Fruit fly (Drosophila melanogaster) whole organism, embryonic: ENCODE results near the gene CG2854.
A peak's percentile ranks its signal among the peaks of the same experiment; 100 is the strongest.

Experiments used
- Atf3 ChIP-seq: fragments of 200-800 bp; sonication (Bioruptor generic); optimal IDR thresholded peaks from 3 replicates; lab custom pipeline; 2016; ENCODE audit warnings: missing biosample characterization, missing genetic modification characterization
- Bteb2 ChIP-seq: fragments of 200-800 bp; sonication (Bioruptor generic); optimal IDR thresholded peaks from 2 replicates; lab custom pipeline; 2016; ENCODE audit warnings: missing biosample characterization, missing genetic modification characterization
- CG10543 ChIP-seq: fragments of 200-800 bp; sonication (Bioruptor generic); optimal IDR thresholded peaks from 3 replicates; lab custom pipeline; 2017; ENCODE audit warnings: missing biosample characterization, mild to moderate bottlenecking, missing genetic modification characterization, moderate library complexity
- CG10565 ChIP-seq: fragments of 200-800 bp; sonication (Bioruptor generic); optimal IDR thresholded peaks from 3 replicates; lab custom pipeline; 2016; ENCODE audit warnings: missing biosample characterization, mild to moderate bottlenecking, missing genetic modification characterization
- CG10959 ChIP-seq: fragments of 200-800 bp; sonication (Bioruptor generic); IDR thresholded peaks from 2 replicates; pipeline ENCODE4 v1.3.6; 2022; ENCODE audit warnings: missing biosample characterization, missing genetic modification characterization
- CG11456 ChIP-seq: fragments of 200-800 bp; sonication (Bioruptor generic); IDR thresholded peaks from 3 replicates; pipeline ENCODE4 v1.3.6; 2022; ENCODE audit warnings: missing biosample characterization, missing genetic modification characterization
- CG12219 ChIP-seq: fragments of 200-800 bp; sonication (Bioruptor generic); optimal IDR thresholded peaks from 3 replicates; lab custom pipeline; 2018; ENCODE audit warnings: missing biosample characterization, mild to moderate bottlenecking, missing genetic modification characterization
- CG1233 ChIP-seq: fragments of 200-800 bp; sonication (Bioruptor generic); optimal IDR thresholded peaks from 4 replicates; lab custom pipeline; 2018; ENCODE audit warnings: missing biosample characterization, mild to moderate bottlenecking, missing genetic modification characterization
- CG12769 ChIP-seq: fragments of 200-800 bp; sonication (Bioruptor generic); optimal IDR thresholded peaks from 2 replicates; lab custom pipeline; 2019; ENCODE audit warnings: missing biosample characterization, mild to moderate bottlenecking, missing genetic modification characterization, moderate library complexity
- CG15269 ChIP-seq: fragments of 200-800 bp; sonication (Bioruptor generic); optimal IDR thresholded peaks from 2 replicates; lab custom pipeline; 2018; ENCODE audit warnings: missing biosample characterization, mild to moderate bottlenecking, missing genetic modification characterization, moderate library complexity
- CG1602 ChIP-seq: fragments of 200-800 bp; sonication (Bioruptor generic); optimal IDR thresholded peaks from 3 replicates; lab custom pipeline; 2016; ENCODE audit warnings: missing biosample characterization, missing genetic modification characterization
- CG17186 ChIP-seq: fragments of 200-800 bp; sonication (Bioruptor generic); optimal IDR thresholded peaks from 3 replicates; lab custom pipeline; 2017; ENCODE audit warnings: missing biosample characterization, missing genetic modification reagents, missing genetic modification characterization
- CG17359 ChIP-seq: fragments of 200-800 bp; sonication (Bioruptor generic); optimal IDR thresholded peaks from 3 replicates; lab custom pipeline; 2018; ENCODE audit warnings: missing biosample characterization, mild to moderate bottlenecking, missing genetic modification characterization, moderate library complexity
- CG18476 ChIP-seq: fragments of 200-800 bp; sonication (Bioruptor generic); optimal IDR thresholded peaks from 2 replicates; lab custom pipeline; 2016; ENCODE audit warnings: missing biosample characterization, mild to moderate bottlenecking, missing genetic modification characterization
- CG31441 ChIP-seq: fragments of 200-800 bp; sonication (Bioruptor generic); IDR thresholded peaks from 2 replicates; pipeline ENCODE4 v1.3.6; 2022; ENCODE audit warnings: missing biosample characterization, missing genetic modification characterization
- CG6683 ChIP-seq: fragments of 200-800 bp; sonication (Bioruptor generic); optimal IDR thresholded peaks from 2 replicates; lab custom pipeline; 2017; ENCODE audit warnings: missing biosample characterization, mild to moderate bottlenecking, missing genetic modification characterization, missing genetic modification reagents
- CG7928 ChIP-seq: fragments of 200-800 bp; sonication (Bioruptor generic); optimal IDR thresholded peaks from 2 replicates; lab custom pipeline; 2017; ENCODE audit warnings: missing biosample characterization, mild to moderate bottlenecking, missing genetic modification characterization
- CG8388 ChIP-seq: fragments of 200-800 bp; sonication (Bioruptor generic); optimal IDR thresholded peaks from 2 replicates; lab custom pipeline; 2019; ENCODE audit warnings: missing biosample characterization, mild to moderate bottlenecking, missing genetic modification characterization, moderate library complexity
- CG9215 ChIP-seq: fragments of 200-800 bp; sonication (Bioruptor generic); IDR thresholded peaks from 2 replicates; pipeline ENCODE4 v1.3.6; 2022; ENCODE audit warnings: missing biosample characterization, missing genetic modification characterization
- CrebB ChIP-seq: fragments of 200-800 bp; sonication (Bioruptor generic); optimal IDR thresholded peaks from 3 replicates; lab custom pipeline; 2018; ENCODE audit warnings: missing biosample characterization, mild to moderate bottlenecking, missing genetic modification characterization
- Dref ChIP-seq: fragments of 200-800 bp; sonication (Bioruptor generic); IDR thresholded peaks from 2 replicates; pipeline ENCODE4 v1.3.6; 2022; ENCODE audit warnings: missing biosample characterization, missing genetic modification characterization
- Drgx ChIP-seq: fragments of 200-800 bp; sonication (Bioruptor generic); IDR thresholded peaks from 2 replicates; pipeline ENCODE4 v1.3.6; 2022; ENCODE audit warnings: missing biosample characterization, missing genetic modification characterization
- Eip74EF ChIP-seq, 2 experiments: fragments of 200-800 bp in 1 of 2; fragments of >200 bp in 1 of 2; sonication (Bioruptor generic) in 1 of 2; optimal IDR thresholded peaks; 2 replicates each; lab custom pipeline; 2017 to 2019; ENCODE audit warnings: missing biosample characterization in 2 of 2, missing genetic modification characterization in 2 of 2, mild to moderate bottlenecking in 1 of 2, moderate library complexity in 1 of 2
- HLH54F ChIP-seq: fragments of 200-800 bp; sonication (Bioruptor generic); optimal IDR thresholded peaks from 3 replicates; lab custom pipeline; 2016; ENCODE audit warnings: missing biosample characterization, missing genetic modification characterization
- Kr ChIP-seq: fragments of 200-800 bp; sonication (Bioruptor generic); optimal IDR thresholded peaks from 2 replicates; lab custom pipeline; 2017; ENCODE audit warnings: missing biosample characterization, mild to moderate bottlenecking, missing genetic modification characterization
- NFAT ChIP-seq: fragments of 200-800 bp; sonication (Bioruptor generic); IDR thresholded peaks from 2 replicates; pipeline ENCODE4 v1.3.6; 2022; ENCODE audit warnings: missing biosample characterization, missing genetic modification characterization
- Ravus ChIP-seq: fragments of 200-800 bp; sonication (Bioruptor generic); IDR thresholded peaks from 2 replicates; pipeline ENCODE4 v1.3.6; 2022; ENCODE audit warnings: missing biosample characterization, missing genetic modification characterization
- Sin3A ChIP-seq: fragments of >200 bp; optimal IDR thresholded peaks from 2 replicates; lab custom pipeline; 2018
- Trl ChIP-seq, 3 experiments: fragments of >200 bp in 2 of 3; fragments of 200-800 bp in 1 of 3; sonication (Bioruptor generic) in 1 of 3; optimal IDR thresholded peaks; 2 replicates in 1 of 3; 3 replicates in 2 of 3; lab custom pipeline; 2016 to 2017; ENCODE audit warnings: missing biosample characterization in 1 of 3, missing genetic modification characterization in 1 of 3
- ato ChIP-seq: fragments of 200-800 bp; sonication (Bioruptor generic); IDR thresholded peaks from 2 replicates; pipeline ENCODE4 v1.3.6; 2022; ENCODE audit warnings: missing biosample characterization, missing genetic modification characterization; ENCODE audit not compliant: partially characterized antibody
- cas ChIP-seq: fragments of 200-800 bp; sonication (Bioruptor generic); IDR thresholded peaks from 2 replicates; pipeline ENCODE4 v1.3.6; 2022; ENCODE audit warnings: missing biosample characterization, missing genetic modification characterization
- chinmo ChIP-seq: fragments of 200-800 bp; sonication (Bioruptor generic); IDR thresholded peaks from 4 replicates; pipeline ENCODE4 v1.3.6; 2022; ENCODE audit warnings: missing biosample characterization, missing genetic modification characterization; ENCODE audit not compliant: partially characterized antibody
- chn ChIP-seq: fragments of 200-800 bp; sonication (Bioruptor generic); optimal IDR thresholded peaks from 2 replicates; lab custom pipeline; 2016; ENCODE audit warnings: missing biosample characterization, missing genetic modification characterization
- crol ChIP-seq: fragments of 200-800 bp; sonication (Bioruptor generic); IDR thresholded peaks from 2 replicates; pipeline ENCODE4 v1.3.6; 2022; ENCODE audit warnings: missing biosample characterization, missing genetic modification characterization
- cwo ChIP-seq: fragments of 200-800 bp; sonication (Bioruptor generic); optimal IDR thresholded peaks from 3 replicates; lab custom pipeline; 2017; ENCODE audit warnings: missing biosample characterization, missing genetic modification characterization, mild to moderate bottlenecking, moderate library complexity, missing genetic modification reagents
- disco-r ChIP-seq: fragments of 200-800 bp; sonication (Bioruptor generic); optimal IDR thresholded peaks from 2 replicates; lab custom pipeline; 2016; ENCODE audit warnings: missing biosample characterization, missing genetic modification characterization
- dmrt99B ChIP-seq: fragments of 200-800 bp; sonication (Bioruptor generic); optimal IDR thresholded peaks from 2 replicates; lab custom pipeline; 2018; ENCODE audit warnings: missing biosample characterization, mild to moderate bottlenecking, missing genetic modification characterization, moderate library complexity
- emc ChIP-seq: fragments of 200-800 bp; sonication (Bioruptor generic); optimal IDR thresholded peaks from 2 replicates; lab custom pipeline; 2016; ENCODE audit warnings: missing biosample characterization, missing genetic modification characterization
- eyg ChIP-seq: fragments of 200-800 bp; sonication (Bioruptor generic); optimal IDR thresholded peaks from 3 replicates; lab custom pipeline; 2016; ENCODE audit warnings: missing biosample characterization, missing genetic modification characterization
- gem ChIP-seq: fragments of 200-800 bp; sonication (Bioruptor generic); optimal IDR thresholded peaks from 2 replicates; lab custom pipeline; 2019; ENCODE audit warnings: missing biosample characterization, mild to moderate bottlenecking, missing genetic modification characterization, moderate library complexity
- lbe ChIP-seq: fragments of 200-800 bp; sonication (Bioruptor generic); optimal IDR thresholded peaks from 2 replicates; lab custom pipeline; 2016; ENCODE audit warnings: missing biosample characterization, mild to moderate bottlenecking, missing genetic modification characterization
- nau ChIP-seq: fragments of 200-800 bp; sonication (Bioruptor generic); optimal IDR thresholded peaks from 3 replicates; lab custom pipeline; 2017; ENCODE audit warnings: missing biosample characterization, mild to moderate bottlenecking, missing genetic modification characterization, missing genetic modification reagents
- p53 ChIP-seq: fragments of 200-800 bp; sonication (Bioruptor generic); optimal IDR thresholded peaks from 2 replicates; lab custom pipeline; 2016; ENCODE audit warnings: missing biosample characterization, missing genetic modification characterization
- pho ChIP-seq: fragments of 200-800 bp; sonication (Bioruptor generic); optimal IDR thresholded peaks from 2 replicates; lab custom pipeline; 2016; ENCODE audit warnings: missing biosample characterization, missing genetic modification characterization
- phol ChIP-seq: fragments of 200-800 bp; sonication (Bioruptor generic); optimal IDR thresholded peaks from 3 replicates; lab custom pipeline; 2018; ENCODE audit warnings: missing biosample characterization, mild to moderate bottlenecking, missing genetic modification characterization, moderate library complexity
- ranshi ChIP-seq: fragments of 200-800 bp; sonication (Bioruptor generic); IDR thresholded peaks from 2 replicates; pipeline ENCODE4 v1.3.6; 2022; ENCODE audit warnings: missing biosample characterization, missing genetic modification characterization
- scrt ChIP-seq: fragments of 200-800 bp; sonication (Bioruptor generic); optimal IDR thresholded peaks from 2 replicates; lab custom pipeline; 2018; ENCODE audit warnings: missing biosample characterization, mild to moderate bottlenecking, missing genetic modification characterization, moderate library complexity
- trem ChIP-seq: fragments of 200-800 bp; optimal IDR thresholded peaks from 3 replicates; lab custom pipeline; 2019; ENCODE audit warnings: missing biosample characterization, mild to moderate bottlenecking, missing genetic modification characterization, moderate library complexity
- twi ChIP-seq: fragments of 200-800 bp; optimal IDR thresholded peaks from 2 replicates; lab custom pipeline; 2019; ENCODE audit warnings: missing biosample characterization, mild to moderate bottlenecking, missing genetic modification characterization, moderate library complexity

Gene CG2854

DNA sequence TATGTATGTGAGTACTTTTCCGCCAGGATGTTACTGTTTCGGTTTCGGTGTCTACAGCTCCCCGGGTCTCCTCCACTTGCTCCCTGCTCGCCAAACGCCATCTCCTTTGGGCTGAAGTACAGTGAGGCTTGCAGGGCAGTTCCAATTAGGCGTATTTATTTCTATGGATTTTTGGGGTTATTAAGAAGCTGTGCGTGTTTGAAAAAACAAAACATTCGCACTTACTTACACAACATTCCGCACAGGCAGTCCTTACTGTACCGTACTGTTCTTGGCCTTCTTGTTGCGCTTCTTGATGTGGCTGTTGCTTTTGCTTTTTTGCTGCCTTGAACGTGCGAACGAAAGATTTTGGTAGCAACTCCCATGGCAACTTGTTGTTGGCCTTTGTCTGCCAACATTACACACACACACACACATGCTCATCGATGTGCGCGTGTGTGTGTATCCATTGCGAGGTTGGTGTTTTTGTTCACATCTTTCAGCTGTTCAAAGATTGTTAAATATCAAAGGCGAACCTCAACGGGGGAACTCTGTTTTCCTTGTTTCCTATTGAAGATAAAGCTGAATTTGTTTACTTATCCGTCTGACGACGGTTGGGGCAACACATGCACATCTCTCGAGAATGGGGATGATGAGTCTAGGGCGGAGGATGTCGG, 4.9 kb upstream of the CG2854 start (continued):
- peak; percentile 22 for TF ChIP-seq disco-r (GFP tag; lab: Kevin White, UChicago)
- peak; percentile 55; the same call in 1 of the 2 replicates for TF ChIP-seq ranshi (GFP tag; lab: Robert Waterston, UW)
- peak; percentile 28 for TF ChIP-seq pho
- peak; percentile 45 for TF ChIP-seq Bteb2 (GFP tag; lab: Kevin White, UChicago)
- TF ChIP-seq dmrt99B = peak; percentile 52
- peak; percentile 76 for TF ChIP-seq CG12769 (tag; lab: Kevin White, UChicago)
- TF ChIP-seq nau (GFP tag; lab: Kevin White, UChicago) = no peak
- TF ChIP-seq Ravus = no peak
- TF ChIP-seq chn (GFP tag; lab: Kevin White, UChicago) = peak; percentile 57
- TF ChIP-seq eyg = peak; percentile 8
- TF ChIP-seq cwo (GFP tag; lab: Kevin White, UChicago) = peak; percentile 5
- TF ChIP-seq lbe = peak; percentile 86
- TF ChIP-seq CG31441 (GFP tag; lab: Robert Waterston, UW) = peak; percentile 30; the same call in 1 of the 2 replicates
- no peak for TF ChIP-seq CG10543
- TF ChIP-seq ato (GFP tag; lab: Robert Waterston, UW) = no peak
- TF ChIP-seq Sin3A (lab: Kevin White, UChicago) = no peak
- no peak for TF ChIP-seq CrebB (tag; lab: Kevin White, UChicago)
- peak; percentile 21 for TF ChIP-seq twi
- no peak for TF ChIP-seq Dref (GFP tag; lab: Robert Waterston, UW)
- TF ChIP-seq CG1602 (GFP tag; lab: Kevin White, UChicago) = peak; percentile 34
- TF ChIP-seq CG18476 = peak; percentile 0
- TF ChIP-seq CG17186 = no peak
- peak; percentile 32 for TF ChIP-seq Kr
- TF ChIP-seq CG1233 (GFP tag; lab: Kevin White, UChicago) = no peak
- TF ChIP-seq emc = no peak
- TF ChIP-seq Trl (optimal IDR thresholded peaks at IDR 0.05; lab: Kevin White, UChicago) = no peak
- TF ChIP-seq Trl (GFP tag; optimal IDR thresholded peaks at IDR 0.05; lab: Kevin White, UChicago) = peak; percentile 44
- no peak for TF ChIP-seq CG12219 (GFP tag; lab: Kevin White, UChicago)
- peak; percentile 29; the same call in 1 of the 2 replicates for TF ChIP-seq NFAT (GFP tag; lab: Robert Waterston, UW)
- TF ChIP-seq CG15269 (tag; lab: Kevin White, UChicago) = peak; percentile 60
- TF ChIP-seq CG6683 (GFP tag; lab: Kevin White, UChicago) = no peak
- no peak for TF ChIP-seq chinmo (GFP tag; lab: Robert Waterston, UW)
- TF ChIP-seq p53 = no peak
- peak; percentile 62 for TF ChIP-seq gem
- TF ChIP-seq CG8388 (GFP tag; lab: Kevin White, UChicago) = no peak
- TF ChIP-seq scrt (GFP tag; lab: Kevin White, UChicago) = peak; percentile 82
- TF ChIP-seq cas (GFP tag; lab: Robert Waterston, UW) = no peak
- TF ChIP-seq CG10959 (GFP tag; lab: Robert Waterston, UW) = no peak
- TF ChIP-seq CG10565 (GFP tag; lab: Kevin White, UChicago) = no peak
- TF ChIP-seq Eip74EF (GFP tag; optimal IDR thresholded peaks at IDR 0.05; lab: Kevin White, UChicago) = no peak
- peak; percentile 23 for TF ChIP-seq phol
- peak; percentile 58; the same call in 1 of the 2 replicates for TF ChIP-seq Drgx (GFP tag; lab: Robert Waterston, UW)
- peak; percentile 65; the same call in 1 of the 3 replicates for TF ChIP-seq CG11456
- TF ChIP-seq CG17359 (tag; lab: Kevin White, UChicago) = peak; percentile 32
- TF ChIP-seq HLH54F = peak; percentile 24
- no peak for TF ChIP-seq CG9215 (GFP tag; lab: Robert Waterston, UW)
- no peak for TF ChIP-seq CG7928 (GFP tag; lab: Kevin White, UChicago)
- peak; percentile 21 for TF ChIP-seq Atf3 (GFP tag; lab: Kevin White, UChicago)
- peak; percentile 27; the same call in 1 of the 2 replicates for TF ChIP-seq crol (GFP tag; lab: Robert Waterston, UW)
- no peak for TF ChIP-seq trem
